Worm (Caenorhabditis elegans): Measurements from ENCODE around the gene F44F4.10.

The F44F4.10 gene

ce11 chrII:10895959-10896358 is 21.1 kb downstream of the F44F4.10 start:
- TF ChIP-seq sea-1 (GFP tag; conservative IDR thresholded peaks at IDR 0.05) (no peak), tbx-11 (GFP tag; IDR thresholded peaks at IDR 0.05) (no peak), hnd-1 (tag; optimal IDR thresholded peaks at IDR 0.05) (no peak), aly-1 (tag; optimal IDR thresholded peaks at IDR 0.05) (no peak), B0310.2 (tag; optimal IDR thresholded peaks at IDR 0.05) (no peak), hmbx-1 (tag; optimal IDR thresholded peaks at IDR 0.05) (no peak), hmg-4 (GFP tag; optimal IDR thresholded peaks at IDR 0.05) (no peak), ets-7 (tag; optimal IDR thresholded peaks at IDR 0.05) (no peak), F13C5.2 (tag; optimal IDR thresholded peaks at IDR 0.05) (no peak), ceh-13 (GFP tag; optimal IDR thresholded peaks at IDR 0.05) (no peak), tbx-37 (GFP tag; conservative IDR thresholded peaks at IDR 0.05) (no peak), ama-1 (optimal IDR thresholded peaks at IDR 0.05) (no peak), ceh-36 (tag; optimal IDR thresholded peaks at IDR 0.05) (no peak), scrt-1 (GFP tag; IDR thresholded peaks at IDR 0.05) (no peak), flt-1 (GFP tag; IDR thresholded peaks at IDR 0.05) (no peak), pes-1 (GFP tag; IDR thresholded peaks at IDR 0.05) (no peak), tra-4 (tag; optimal IDR thresholded peaks at IDR 0.05) (no peak)

DNA sequence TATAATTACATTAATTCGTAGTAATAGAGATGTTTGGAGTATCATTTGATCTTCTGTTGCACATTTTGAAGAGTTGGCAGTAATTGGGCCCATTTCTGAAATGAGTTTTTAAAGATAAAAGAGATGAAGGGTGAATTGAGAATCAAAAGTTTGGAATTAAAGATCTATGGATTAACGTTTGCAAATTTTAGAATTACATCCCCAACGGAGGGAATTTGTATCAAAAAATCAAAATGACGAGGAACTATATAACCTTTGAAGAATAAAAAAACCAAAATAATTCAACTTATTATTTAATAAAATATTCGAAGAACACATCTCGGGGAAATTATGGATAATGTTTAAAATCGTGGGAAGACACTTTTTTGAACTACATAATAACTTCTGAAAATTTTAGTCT is 22.1 kb downstream of the F44F4.10 start, which contains the start of gene sra-10:
TSS of gene sra-10 (minus strand) at position 101 of the 400 bp plus-strand sequence.
- TF ChIP-seq F13C5.2 (tag; optimal IDR thresholded peaks at IDR 0.05) (no peak), ceh-13 (GFP tag; optimal IDR thresholded peaks at IDR 0.05) (no peak), ceh-36 (tag; optimal IDR thresholded peaks at IDR 0.05) (no peak), tra-4 (tag; optimal IDR thresholded peaks at IDR 0.05) (no peak), tbx-37 (GFP tag; conservative IDR thresholded peaks at IDR 0.05) (no peak), hmg-4 (GFP tag; optimal IDR thresholded peaks at IDR 0.05) (no peak), pes-1 (GFP tag; IDR thresholded peaks at IDR 0.05) (no peak), aly-1 (tag; optimal IDR thresholded peaks at IDR 0.05) (no peak), B0310.2 (tag; optimal IDR thresholded peaks at IDR 0.05) (no peak), tbx-11 (GFP tag; IDR thresholded peaks at IDR 0.05) (no peak), hmbx-1 (tag; optimal IDR thresholded peaks at IDR 0.05) (no peak), ets-7 (tag; optimal IDR thresholded peaks at IDR 0.05) (no peak), scrt-1 (GFP tag; IDR thresholded peaks at IDR 0.05) (no peak), sea-1 (GFP tag; conservative IDR thresholded peaks at IDR 0.05) (no peak), hnd-1 (tag; optimal IDR thresholded peaks at IDR 0.05) (no peak), ama-1 (optimal IDR thresholded peaks at IDR 0.05) (no peak), flt-1 (GFP tag; IDR thresholded peaks at IDR 0.05) (no peak)

DNA sequence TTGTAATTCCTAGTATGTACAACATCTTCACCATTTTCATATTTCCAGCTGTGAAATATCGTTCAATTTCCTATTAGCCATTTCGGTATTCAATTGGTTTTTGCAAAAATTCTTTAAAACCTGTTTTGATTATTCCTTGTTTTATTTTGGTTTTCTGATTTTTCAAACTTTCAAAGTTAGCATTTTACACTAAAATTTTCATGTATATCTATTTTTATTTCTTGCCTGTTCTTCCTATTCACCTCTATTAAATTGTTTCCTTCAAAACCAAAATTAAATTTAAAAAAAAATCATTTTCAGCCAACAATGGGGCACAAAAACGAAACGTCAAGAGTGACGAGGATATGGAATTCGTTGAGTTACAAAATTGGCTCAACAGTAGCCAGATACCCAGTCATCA is 28.1 kb downstream of the F44F4.10 start, which contains the start of gene ptr-8:
TSS of gene ptr-8 (plus strand) at position 301 of the 400 bp plus-strand sequence.
- TF ChIP-seq tbx-37 (GFP tag; conservative IDR thresholded peaks at IDR 0.05) (no peak), hmg-4 (GFP tag; optimal IDR thresholded peaks at IDR 0.05) (no peak), F13C5.2 (tag; optimal IDR thresholded peaks at IDR 0.05) (no peak), ama-1 (optimal IDR thresholded peaks at IDR 0.05) (no peak), tra-4 (tag; optimal IDR thresholded peaks at IDR 0.05) (no peak), hmbx-1 (tag; optimal IDR thresholded peaks at IDR 0.05) (no peak), ceh-13 (GFP tag; optimal IDR thresholded peaks at IDR 0.05) (no peak), hnd-1 (tag; optimal IDR thresholded peaks at IDR 0.05) (no peak), ets-7 (tag; optimal IDR thresholded peaks at IDR 0.05) (no peak), aly-1 (tag; optimal IDR thresholded peaks at IDR 0.05) (no peak), ceh-36 (tag; optimal IDR thresholded peaks at IDR 0.05) (no peak), flt-1 (GFP tag; IDR thresholded peaks at IDR 0.05) (no peak)

DNA sequence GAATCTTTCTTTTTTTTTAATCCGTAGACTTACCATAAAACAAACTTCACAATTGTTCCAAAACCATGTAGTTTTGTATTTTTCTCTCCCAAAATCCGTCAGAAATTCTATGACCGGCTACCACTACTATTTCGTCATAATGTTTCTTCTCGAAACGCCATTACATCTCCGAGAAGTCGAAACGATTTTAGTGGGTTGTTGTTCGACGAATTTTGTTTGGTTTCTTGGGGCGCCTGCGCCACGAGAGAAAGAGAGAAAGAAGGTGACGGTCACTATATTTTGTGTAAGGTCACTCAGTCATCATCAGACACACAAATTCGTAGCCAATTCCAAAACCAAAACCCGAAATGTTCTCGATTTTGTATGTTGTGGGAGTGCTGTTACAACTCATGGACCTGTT is 30.0 kb downstream of the F44F4.10 start:
- TF ChIP-seq pes-1 (GFP tag; IDR thresholded peaks at IDR 0.05) (no peak), ceh-36 (tag; optimal IDR thresholded peaks at IDR 0.05) (no peak), ama-1 (optimal IDR thresholded peaks at IDR 0.05) (no peak), aly-1 (tag; optimal IDR thresholded peaks at IDR 0.05) (no peak), tra-4 (tag; optimal IDR thresholded peaks at IDR 0.05) (no peak), hmbx-1 (tag; optimal IDR thresholded peaks at IDR 0.05) (no peak), tbx-37 (GFP tag; conservative IDR thresholded peaks at IDR 0.05) (no peak), ets-7 (tag; optimal IDR thresholded peaks at IDR 0.05) (no peak), hmg-4 (GFP tag; optimal IDR thresholded peaks at IDR 0.05) (no peak), ceh-13 (GFP tag; optimal IDR thresholded peaks at IDR 0.05) (no peak), F13C5.2 (tag; optimal IDR thresholded peaks at IDR 0.05) (no peak), sea-1 (GFP tag; conservative IDR thresholded peaks at IDR 0.05) (no peak), B0310.2 (tag; optimal IDR thresholded peaks at IDR 0.05) (no peak), tbx-11 (GFP tag; IDR thresholded peaks at IDR 0.05) (no peak), flt-1 (GFP tag; IDR thresholded peaks at IDR 0.05) (no peak), hnd-1 (tag; optimal IDR thresholded peaks at IDR 0.05) (no peak)

DNA sequence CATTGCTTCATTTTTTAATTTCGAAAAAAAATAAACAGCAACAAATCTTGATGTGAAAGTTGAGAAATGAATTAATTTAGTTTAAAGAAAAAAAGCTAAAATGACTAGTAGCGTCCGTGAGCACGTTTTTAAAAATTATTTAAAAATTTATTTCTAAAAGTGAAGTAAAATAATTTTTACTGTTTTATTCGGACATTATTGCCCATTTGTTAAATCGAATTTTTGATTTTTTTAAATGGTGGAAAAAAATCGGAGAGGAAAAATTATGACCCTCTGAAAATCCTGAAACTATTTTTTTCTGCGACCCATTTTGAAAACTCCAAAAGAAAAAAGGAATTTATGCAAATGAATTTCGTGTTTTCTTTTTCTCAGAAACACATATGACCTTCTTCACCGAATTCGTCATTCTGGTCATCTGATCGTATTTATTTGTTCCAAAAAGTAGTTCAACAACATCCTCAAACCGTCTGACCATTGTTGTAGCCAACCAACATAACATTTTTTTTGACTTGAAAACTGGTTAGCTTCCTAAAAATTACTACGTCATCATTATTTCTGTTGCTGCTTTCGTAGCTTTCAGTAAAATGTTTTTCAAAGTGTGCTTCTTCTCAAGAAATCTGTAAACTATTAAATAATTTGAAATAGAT is 31.1 kb downstream of the F44F4.10 start, which contains the start of gene F44F4.3:
TSS of gene F44F4.3 (minus strand) at position 51 of the 647 bp plus-strand sequence.
- TF ChIP-seq pes-1 (GFP tag; IDR thresholded peaks at IDR 0.05) (no peak), sea-1 (GFP tag; conservative IDR thresholded peaks at IDR 0.05) (no peak), scrt-1 (GFP tag; IDR thresholded peaks at IDR 0.05) (no peak), F13C5.2 (tag; optimal IDR thresholded peaks at IDR 0.05) (no peak), hmbx-1 (tag; optimal IDR thresholded peaks at IDR 0.05) (no peak), tra-4 (tag; optimal IDR thresholded peaks at IDR 0.05) (no peak), hnd-1 (tag; optimal IDR thresholded peaks at IDR 0.05) (no peak), flt-1 (GFP tag; IDR thresholded peaks at IDR 0.05) (no peak), aly-1 (tag; optimal IDR thresholded peaks at IDR 0.05) (no peak), tbx-37 (GFP tag; conservative IDR thresholded peaks at IDR 0.05) (no peak), B0310.2 (tag; optimal IDR thresholded peaks at IDR 0.05) (no peak), tbx-11 (GFP tag; IDR thresholded peaks at IDR 0.05) (no peak), ets-7 (tag; optimal IDR thresholded peaks at IDR 0.05) (no peak)

ce11 chrII:10885250-10885649 is 31.8 kb downstream of the F44F4.10 start:
- TF ChIP-seq ama-1 (optimal IDR thresholded peaks at IDR 0.05), result no peak
- no peak for TF ChIP-seq sea-1 (GFP tag; conservative IDR thresholded peaks at IDR 0.05)
- no peak for TF ChIP-seq hmg-4 (GFP tag; optimal IDR thresholded peaks at IDR 0.05)
- TF ChIP-seq tbx-11 (GFP tag; IDR thresholded peaks at IDR 0.05), result no peak
- TF ChIP-seq flt-1 (GFP tag; IDR thresholded peaks at IDR 0.05), result no peak
- no peak for TF ChIP-seq hnd-1 (tag; optimal IDR thresholded peaks at IDR 0.05)
- no peak for TF ChIP-seq F13C5.2 (tag; optimal IDR thresholded peaks at IDR 0.05)
- TF ChIP-seq ets-7 (tag; optimal IDR thresholded peaks at IDR 0.05), result no peak
- no peak for TF ChIP-seq scrt-1 (GFP tag; IDR thresholded peaks at IDR 0.05)
- no peak for TF ChIP-seq pes-1 (GFP tag; IDR thresholded peaks at IDR 0.05)
